Worm (Caenorhabditis elegans): ENCODE results near the gene sel-2.

- TF ChIP-seq nhr-21 (tag; optimal IDR thresholded peaks at IDR 0.05), result peak; percentile 28
- TF ChIP-seq nhr-25 (tag; optimal IDR thresholded peaks at IDR 0.05), result peak; percentile 14
- peak; percentile 68 for TF ChIP-seq fos-1 (tag; optimal IDR thresholded peaks at IDR 0.05)
- TF ChIP-seq nhr-77 (tag; optimal IDR thresholded peaks at IDR 0.05), result no peak
- peak; percentile 47 for TF ChIP-seq egl-27 (tag; optimal IDR thresholded peaks at IDR 0.05)
- TF ChIP-seq nhr-12 (tag; optimal IDR thresholded peaks at IDR 0.05), result no peak
- no peak for TF ChIP-seq aly-2 (tag; optimal IDR thresholded peaks at IDR 0.05)
- peak; percentile 44 for TF ChIP-seq F13H6.1 (tag; optimal IDR thresholded peaks at IDR 0.05)
- no peak for TF ChIP-seq skn-1 (tag; optimal IDR thresholded peaks at IDR 0.05)
- TF ChIP-seq lin-13 (GFP tag; optimal IDR thresholded peaks at IDR 0.05), result peak; percentile 34
- no peak for TF ChIP-seq unc-39 (tag; optimal IDR thresholded peaks at IDR 0.05)
- peak; percentile 75 for TF ChIP-seq unc-55 (GFP tag; optimal IDR thresholded peaks at IDR 0.05)
Measured at ce11 chrIII:4562070-4562788, 50.0 kb downstream of the sel-2 start, which contains the start of gene pan-1.

Measured in whole organism, L2 larva.